Worm (Caenorhabditis elegans) whole organism, L4 larva: ENCODE measurements around the gene dmsr-16.

Source experiments
- nhr-25 ChIP-seq: sonication (generic microtip); optimal IDR thresholded peaks from 2 replicates; lab custom pipeline; 2017; ENCODE audit warnings: missing genetic modification characterization, mild to moderate bottlenecking, missing compliant biosample characterization, antibody characterized with exemption, moderate library complexity, borderline replicate concordance; ENCODE audit not compliant: insufficient read depth
- nhr-28 ChIP-seq: fragments of 150-350 bp; optimal IDR thresholded peaks from 2 replicates; lab custom pipeline; 2014; ENCODE audit warnings: missing biosample characterization, missing genetic modification characterization
- pqm-1 ChIP-seq: sonication (generic microtip); optimal IDR thresholded peaks from 2 replicates; lab custom pipeline; 2017; ENCODE audit warnings: missing biosample characterization, missing genetic modification characterization
- unc-39 ChIP-seq: sonication (generic microtip); optimal IDR thresholded peaks from 2 replicates; lab custom pipeline; 2017; ENCODE audit warnings: missing biosample characterization, missing genetic modification characterization
- ztf-11 ChIP-seq: fragments of 150-350 bp; optimal IDR thresholded peaks from 2 replicates; lab custom pipeline; 2014; ENCODE audit warnings: missing biosample characterization, missing genetic modification characterization

DNA sequence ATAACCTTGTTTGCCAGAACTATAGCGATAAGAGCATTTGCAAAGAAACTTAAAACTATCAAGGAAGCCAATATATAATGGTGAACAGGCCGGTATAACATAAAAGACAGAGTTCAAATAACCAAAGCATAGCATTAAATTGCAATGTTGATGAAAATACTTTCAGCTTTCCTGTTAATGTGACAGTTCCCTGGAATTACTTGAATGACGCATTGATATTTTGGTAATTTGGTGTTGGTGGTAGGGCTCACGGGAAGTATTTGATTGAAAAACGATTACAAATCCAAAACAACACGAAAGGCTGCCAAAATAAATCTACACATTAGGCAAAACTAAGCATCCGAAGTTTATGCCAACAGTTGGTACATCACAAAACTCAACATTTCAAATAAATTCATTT lies at the start of gene dmsr-16:
- TF ChIP-seq unc-39 (tag; lab: Kevin White, UChicago) = no peak
- TF ChIP-seq nhr-25 (tag; lab: Kevin White, UChicago) = no peak
- TF ChIP-seq nhr-28 (tag; lab: Kevin White, UChicago) = no peak
- TF ChIP-seq ztf-11 (tag; lab: Kevin White, UChicago) = no peak
- no peak for TF ChIP-seq pqm-1
